Fruit fly (Drosophila melanogaster) Kc167 (cell line): ENCODE data around the gene SrpRalpha.
"Not testable (repeated sequence)": the region's sequence is repeated elsewhere in the genome, so short reads cannot be mapped to it uniquely, and the experiment has no call there.

Source experiments
- Myc ChIP-seq: fragments of >200 bp; optimal IDR thresholded peaks from 2 replicates; lab custom pipeline; 2017; ENCODE audit warnings: missing external identifiers
- Sin3A ChIP-seq: fragments of >200 bp; optimal IDR thresholded peaks from 2 replicates; lab custom pipeline; 2018; ENCODE audit warnings: missing external identifiers
- h ChIP-seq: fragments of >200 bp; optimal IDR thresholded peaks from 3 replicates; lab custom pipeline; 2018; ENCODE audit warnings: missing external identifiers
- insv ChIP-seq: fragments of >200 bp; optimal IDR thresholded peaks from 3 replicates; lab custom pipeline; 2018; ENCODE audit warnings: missing external identifiers
- psq ChIP-seq: fragments of >200 bp; optimal IDR thresholded peaks from 2 replicates; lab custom pipeline; 2017; ENCODE audit warnings: missing external identifiers
- ttk ChIP-seq: sonication (Bioruptor generic); optimal IDR thresholded peaks from 2 replicates; lab custom pipeline; 2017; ENCODE audit warnings: missing external identifiers

SrpRalpha gene

DNA sequence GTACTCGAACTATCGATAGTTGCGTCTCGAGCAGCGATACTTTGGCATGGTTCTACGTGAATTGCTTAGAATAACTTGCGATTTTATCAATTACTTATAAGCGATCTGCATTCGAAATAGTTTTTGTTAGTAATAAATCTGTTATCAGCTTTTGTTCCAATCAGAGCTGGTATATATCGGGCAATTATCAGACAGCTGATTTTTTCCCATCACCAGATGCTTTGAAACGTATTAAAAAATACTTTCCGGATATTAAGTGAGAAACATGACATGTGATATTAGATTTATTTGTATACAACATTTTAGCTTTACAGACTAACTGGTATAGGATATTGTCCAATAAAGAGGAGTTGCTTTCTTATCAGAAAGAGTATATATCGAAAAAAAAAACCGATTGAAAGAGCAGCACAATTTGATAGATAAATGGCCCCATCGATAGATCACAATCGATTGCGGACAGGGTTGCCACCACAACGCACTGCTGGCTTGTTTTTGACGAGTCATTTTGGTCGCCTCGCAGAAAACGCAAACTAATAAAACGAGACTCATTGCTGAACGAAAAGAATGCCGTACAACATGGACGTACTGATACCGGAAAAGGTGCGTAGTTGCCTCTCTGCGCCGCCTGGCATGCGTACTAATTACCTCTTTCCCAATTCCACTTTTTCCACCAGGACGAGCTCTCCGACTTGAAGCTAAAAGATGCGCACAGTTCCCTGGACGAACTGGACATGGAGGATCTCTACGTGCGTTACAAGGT lies 4.0 kb downstream of the SrpRalpha start, which contains the start of gene Rpt3:
Rpt3 (plus strand) TSS at position 353 of the 760 bp plus-strand sequence.
- TF ChIP-seq Myc (lab: Kevin White, UChicago) (no peak), insv (lab: Kevin White, UChicago) (no peak), ttk (lab: Kevin White, UChicago) (no peak), Sin3A (lab: Kevin White, UChicago) (no peak), h (lab: Kevin White, UChicago) (no peak), psq (lab: Kevin White, UChicago) (no peak)

dm6 chrX:11124126-11124748 lies 4.7 kb downstream of the SrpRalpha start, which contains the start of gene CG11122:
Gene CG11122 (minus strand): TSS chrX:11124726.
- TF ChIP-seq h (lab: Kevin White, UChicago) (no peak), insv (lab: Kevin White, UChicago) (no peak), psq (lab: Kevin White, UChicago) (no peak), Sin3A (lab: Kevin White, UChicago) (no peak), Myc (lab: Kevin White, UChicago) (no peak), ttk (lab: Kevin White, UChicago) (no peak)

DNA sequence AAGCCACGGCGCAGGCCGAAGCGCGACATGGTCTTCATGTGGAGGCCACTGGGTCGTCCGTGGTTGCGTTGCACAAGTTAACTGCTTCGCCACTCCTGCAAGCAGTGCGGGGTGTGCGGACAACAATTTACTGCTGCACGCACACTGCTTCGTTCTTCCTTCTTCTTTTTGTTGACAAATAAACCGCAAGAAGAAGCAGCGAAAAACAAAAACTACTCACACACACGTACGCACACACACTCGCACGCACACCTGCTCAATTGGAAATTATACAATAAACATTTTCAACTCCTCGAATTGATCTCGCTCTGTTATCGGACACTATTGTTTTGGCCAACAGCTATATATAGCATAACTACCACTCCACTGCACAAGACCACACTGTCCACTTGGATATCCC lies 5.3 kb downstream of the SrpRalpha start:
- no peak for TF ChIP-seq ttk (lab: Kevin White, UChicago)
- no peak for TF ChIP-seq psq (lab: Kevin White, UChicago)
- no peak for TF ChIP-seq Sin3A (lab: Kevin White, UChicago)
- no peak for TF ChIP-seq h (lab: Kevin White, UChicago)
- no peak for TF ChIP-seq insv (lab: Kevin White, UChicago)
- TF ChIP-seq Myc (lab: Kevin White, UChicago), result no peak

DNA sequence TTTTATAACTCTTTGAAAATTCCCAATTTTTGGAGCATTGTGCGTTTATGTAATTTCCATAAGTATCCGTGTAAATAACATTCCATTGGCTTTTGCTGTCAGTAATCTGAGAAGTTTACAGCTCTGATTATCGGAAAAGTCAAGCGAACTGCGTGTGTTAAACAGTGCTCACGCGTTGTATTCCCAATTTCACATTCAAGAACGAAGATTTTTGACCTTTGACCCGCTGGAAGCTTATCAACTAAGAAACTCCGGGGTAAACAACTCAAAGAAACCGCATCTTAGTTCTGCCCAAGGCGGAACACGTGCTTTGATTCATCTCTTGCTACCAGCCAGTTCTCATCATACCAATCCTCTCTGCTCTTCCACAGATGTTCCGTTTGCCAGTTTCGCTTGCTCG lies 19.2 kb downstream of the SrpRalpha start:
- TF ChIP-seq ttk (lab: Kevin White, UChicago) (no peak), Sin3A (lab: Kevin White, UChicago) (no peak), Myc (lab: Kevin White, UChicago) (no peak), psq (lab: Kevin White, UChicago) (no peak), insv (lab: Kevin White, UChicago) (no peak), h (lab: Kevin White, UChicago) (no peak)

dm6 chrX:11108845-11109450 lies 19.9 kb downstream of the SrpRalpha start:
- no peak for TF ChIP-seq Sin3A (lab: Kevin White, UChicago)
- TF ChIP-seq psq (lab: Kevin White, UChicago), result no peak
- no peak for TF ChIP-seq Myc (lab: Kevin White, UChicago)
- TF ChIP-seq insv (lab: Kevin White, UChicago), result no peak
- TF ChIP-seq ttk (lab: Kevin White, UChicago), result no peak
- no peak for TF ChIP-seq h (lab: Kevin White, UChicago)

dm6 chrX:11108148-11108844 lies 20.6 kb downstream of the SrpRalpha start, which contains the start of gene Hsp60A:
Gene Hsp60A (plus strand): TSS chrX:11108482.
- no peak for TF ChIP-seq Sin3A (lab: Kevin White, UChicago)
- TF ChIP-seq psq (lab: Kevin White, UChicago), result peak; percentile 75

DNA sequence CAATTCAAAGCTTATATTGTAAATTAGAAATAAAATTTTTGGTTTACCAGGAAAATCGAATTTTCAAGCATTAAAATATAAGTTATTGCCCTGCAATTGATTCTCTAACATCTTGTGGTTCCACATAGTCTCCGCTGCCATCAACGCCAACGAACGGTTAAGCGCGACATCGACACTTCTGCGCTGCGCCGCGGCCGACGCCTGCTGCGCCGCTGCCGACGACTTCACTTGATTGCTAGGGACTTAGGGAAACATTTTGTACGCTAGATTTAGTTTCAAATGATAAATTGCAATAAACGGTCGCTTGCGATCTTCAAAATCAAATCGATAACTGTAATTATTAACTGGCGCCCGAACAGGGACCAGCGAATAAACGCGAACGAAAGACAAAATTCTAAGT lies 32.9 kb downstream of the SrpRalpha start, which contains the start of gene CG42249:
CG42249 (plus strand) TSS at position 301 of the 400 bp plus-strand sequence.
- TF ChIP-seq psq, Myc, Sin3A (lab: Kevin White, UChicago): not testable (repeated sequence)

- no peak for TF ChIP-seq psq (lab: Kevin White, UChicago)
- TF ChIP-seq Myc (lab: Kevin White, UChicago), result no peak
- no peak for TF ChIP-seq insv (lab: Kevin White, UChicago)
- no peak for TF ChIP-seq h (lab: Kevin White, UChicago)
- no peak for TF ChIP-seq ttk (lab: Kevin White, UChicago)
- TF ChIP-seq Sin3A (lab: Kevin White, UChicago), result no peak
These were observed 33.6 kb downstream of the SrpRalpha start for dm6 chrX:11095276-11095675.

dm6 chrX:11092201-11092600 lies 36.7 kb downstream of the SrpRalpha start, which contains the start of gene CG2061:
Gene CG2061 (plus strand): TSS chrX:11092492.
- TF ChIP-seq Sin3A (lab: Kevin White, UChicago) (no peak), h (lab: Kevin White, UChicago) (no peak), psq (lab: Kevin White, UChicago) (no peak), insv (lab: Kevin White, UChicago) (no peak)

DNA sequence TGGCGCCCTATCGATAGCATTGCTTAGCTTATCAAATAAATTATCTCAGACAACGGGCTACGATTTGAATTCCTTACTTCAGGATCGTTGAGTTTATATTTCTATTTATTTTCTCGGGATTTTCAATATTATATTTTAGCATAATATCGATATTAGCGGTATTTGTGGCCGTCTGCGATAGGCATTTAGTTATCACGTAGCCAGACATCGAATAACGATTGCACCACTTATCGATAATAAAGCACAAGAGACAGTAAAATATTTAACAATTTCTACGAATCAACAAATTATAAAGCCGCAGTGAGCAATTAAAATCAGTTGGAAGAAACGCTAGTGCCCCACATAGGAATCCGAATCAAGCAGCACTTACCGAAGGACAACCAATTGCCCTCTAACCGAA lies 38.7 kb downstream of the SrpRalpha start, which contains the start of gene CG2076:
CG2076 (plus strand) TSS at position 50 of the 400 bp plus-strand sequence.
- no peak for TF ChIP-seq psq (lab: Kevin White, UChicago)
- TF ChIP-seq Myc (lab: Kevin White, UChicago), result no peak
- TF ChIP-seq ttk (lab: Kevin White, UChicago), result no peak
- no peak for TF ChIP-seq Sin3A (lab: Kevin White, UChicago)
- TF ChIP-seq insv (lab: Kevin White, UChicago), result no peak
- TF ChIP-seq h (lab: Kevin White, UChicago), result no peak
